Worm (Caenorhabditis elegans) whole organism, L4 larva: Measurements from ENCODE around the gene T19C4.5.

Experiments used
- D1046.2 ChIP-seq: fragments of 200-800 bp; sonication (Bioruptor generic); IDR thresholded peaks from 2 replicates; pipeline ENCODE4 v1.3.6; 2022; ENCODE audit warnings: missing genetic modification characterization, missing compliant biosample characterization
- F44E2.7 ChIP-seq: fragments of 200-800 bp; sonication (Bioruptor generic); IDR thresholded peaks from 2 replicates; pipeline ENCODE4 v2.1.2; 2022; ENCODE audit warnings: missing genetic modification characterization, missing compliant biosample characterization
- T20F7.1 ChIP-seq: fragments of 200-800 bp; sonication (Bioruptor generic); optimal IDR thresholded peaks from 2 replicates; lab custom pipeline; 2018; ENCODE audit warnings: mild to moderate bottlenecking, missing genetic modification characterization, missing compliant biosample characterization
- T26A8.4 ChIP-seq: fragments of 200-800 bp; sonication (Bioruptor generic); IDR thresholded peaks from 2 replicates; pipeline ENCODE4 v1.3.6; 2022; ENCODE audit warnings: missing genetic modification characterization, missing compliant biosample characterization
- Y105C5A.15 ChIP-seq: fragments of 200-800 bp; sonication (Bioruptor generic); IDR thresholded peaks from 2 replicates; pipeline ENCODE4 v1.3.6; 2022; ENCODE audit warnings: missing genetic modification characterization, missing compliant biosample characterization
- Y5F2A.4 ChIP-seq: fragments of 200-800 bp; sonication (Bioruptor generic); optimal IDR thresholded peaks from 2 replicates; lab custom pipeline; 2018; ENCODE audit warnings: mild to moderate bottlenecking, missing genetic modification characterization, missing compliant biosample characterization
- ZK546.5 ChIP-seq, 2 experiments: sonication (generic microtip); optimal IDR thresholded peaks; 2 replicates each; lab custom pipeline; 2017; ENCODE audit warnings: missing biosample characterization in 2 of 2, missing genetic modification characterization in 2 of 2
- aha-1 ChIP-seq: fragments of 150-350 bp; peaks from one replicate; lab custom pipeline; 2014; ENCODE audit warnings: missing biosample characterization, missing genetic modification characterization
- aly-2 ChIP-seq: sonication (generic microtip); optimal IDR thresholded peaks from 2 replicates; lab custom pipeline; 2018; ENCODE audit warnings: missing biosample characterization, missing genetic modification characterization
- arid-1 ChIP-seq: fragments of 200-800 bp; sonication (Bioruptor generic); conservative IDR thresholded peaks from 2 replicates; pipeline ENCODE4 v1.3.6; 2022; ENCODE audit warnings: missing genetic modification reagents, missing genetic modification characterization, missing compliant biosample characterization
- attf-4 ChIP-seq: sonication (generic microtip); optimal IDR thresholded peaks from 3 replicates; lab custom pipeline; 2017; ENCODE audit warnings: missing biosample characterization, missing genetic modification characterization
- ceh-20 ChIP-seq: fragments of 200-800 bp; sonication (Bioruptor generic); IDR thresholded peaks from 2 replicates; pipeline ENCODE4 v1.3.6; 2022; ENCODE audit warnings: missing genetic modification reagents, missing genetic modification characterization, missing compliant biosample characterization
- ceh-32 ChIP-seq: sonication (generic microtip); optimal IDR thresholded peaks from 2 replicates; lab custom pipeline; 2016; ENCODE audit warnings: mild to moderate bottlenecking, missing genetic modification characterization, missing compliant biosample characterization; ENCODE audit not compliant: poor library complexity
- ceh-44 ChIP-seq: fragments of 200-800 bp; sonication (Bioruptor generic); IDR thresholded peaks from 2 replicates; pipeline ENCODE4 v1.3.6; 2022; ENCODE audit warnings: missing genetic modification reagents, missing genetic modification characterization, missing compliant biosample characterization
- cey-2 ChIP-seq: sonication (generic microtip); optimal IDR thresholded peaks from 3 replicates; lab custom pipeline; 2017; ENCODE audit warnings: missing genetic modification characterization, mild to moderate bottlenecking, missing compliant biosample characterization, antibody characterized with exemption, borderline replicate concordance; ENCODE audit not compliant: insufficient read depth
- dmd-8 ChIP-seq: fragments of 200-800 bp; sonication (Bioruptor generic); IDR thresholded peaks from 2 replicates; pipeline ENCODE4 v1.3.6; 2022; ENCODE audit warnings: missing genetic modification characterization, missing compliant biosample characterization
- dve-1 ChIP-seq: sonication (generic microtip); optimal IDR thresholded peaks from 2 replicates; lab custom pipeline; 2017; ENCODE audit warnings: antibody characterized with exemption, mild to moderate bottlenecking, missing genetic modification characterization, missing compliant biosample characterization; ENCODE audit not compliant: insufficient read depth
- egl-43 ChIP-seq: fragments of 200-800 bp; sonication (Bioruptor generic); IDR thresholded peaks from 2 replicates; pipeline ENCODE4 v1.3.6; 2022; ENCODE audit warnings: missing genetic modification reagents, missing genetic modification characterization, missing compliant biosample characterization
- fkh-10 ChIP-seq: fragments of 150-350 bp; optimal IDR thresholded peaks from 2 replicates; lab custom pipeline; 2014; ENCODE audit warnings: missing biosample characterization, missing genetic modification reagents, missing genetic modification characterization
- hlh-11 ChIP-seq: fragments of 200-800 bp; sonication (Bioruptor generic); optimal IDR thresholded peaks from 2 replicates; lab custom pipeline; 2018; ENCODE audit warnings: mild to moderate bottlenecking, missing genetic modification characterization, missing compliant biosample characterization
- hmg-1.1 ChIP-seq: fragments of 200-800 bp; sonication (Bioruptor generic); IDR thresholded peaks from 2 replicates; pipeline ENCODE4 v1.3.6; 2022; ENCODE audit warnings: missing genetic modification reagents, missing genetic modification characterization, missing compliant biosample characterization
- lim-7 ChIP-seq: fragments of 200-800 bp; sonication (Bioruptor generic); IDR thresholded peaks from 2 replicates; pipeline ENCODE4 v1.3.6; 2022; ENCODE audit warnings: missing genetic modification characterization, missing compliant biosample characterization
- lin-13 ChIP-seq: fragments of 150-350 bp; optimal IDR thresholded peaks from 2 replicates; lab custom pipeline; 2014; ENCODE audit warnings: missing biosample characterization, missing genetic modification reagents, missing genetic modification characterization
- madf-5 ChIP-seq, 2 experiments: fragments of 200-800 bp; sonication (Bioruptor generic); IDR thresholded peaks; 2 replicates each; pipeline ENCODE4 v1.3.6; 2022; ENCODE audit warnings: missing compliant biosample characterization in 2 of 2, missing genetic modification characterization in 2 of 2
- mdl-1 ChIP-seq, 2 experiments: fragments of 150-350 bp in 1 of 2; sonication (generic microtip) in 1 of 2; optimal IDR thresholded peaks; 2 replicates each; lab custom pipeline; 2014 to 2017; ENCODE audit warnings: missing biosample characterization in 2 of 2, missing genetic modification characterization in 2 of 2
- mep-1 ChIP-seq: fragments of 150-350 bp; sonication (generic microtip); optimal IDR thresholded peaks from 3 replicates; lab custom pipeline; 2014; ENCODE audit warnings: missing biosample characterization, missing genetic modification characterization
- mxl-3 ChIP-seq: fragments of 200-800 bp; sonication (Bioruptor generic); optimal IDR thresholded peaks from 2 replicates; lab custom pipeline; 2018; ENCODE audit warnings: mild to moderate bottlenecking, missing genetic modification characterization, missing compliant biosample characterization
- nhr-102 ChIP-seq: sonication (generic microtip); optimal IDR thresholded peaks from 2 replicates; lab custom pipeline; 2016; ENCODE audit warnings: mild to moderate bottlenecking, missing genetic modification characterization, moderate library complexity, missing compliant biosample characterization
- nhr-11 ChIP-seq: fragments of 150-350 bp; optimal IDR thresholded peaks from 2 replicates; lab custom pipeline; 2014; ENCODE audit warnings: missing biosample characterization, missing genetic modification characterization
- nhr-111 ChIP-seq: fragments of 200-800 bp; sonication (Bioruptor generic); optimal IDR thresholded peaks from 2 replicates; lab custom pipeline; 2018; ENCODE audit warnings: mild to moderate bottlenecking, missing genetic modification characterization, missing compliant biosample characterization
- nhr-237 ChIP-seq: sonication (generic microtip); optimal IDR thresholded peaks from 2 replicates; lab custom pipeline; 2017; ENCODE audit warnings: missing biosample characterization, missing genetic modification characterization
- nhr-41 ChIP-seq: fragments of 200-800 bp; sonication (Bioruptor generic); IDR thresholded peaks from 2 replicates; pipeline ENCODE4 v1.3.6; 2022; ENCODE audit warnings: missing genetic modification reagents, missing genetic modification characterization, missing compliant biosample characterization
- nhr-48 ChIP-seq: sonication (generic microtip); optimal IDR thresholded peaks from 2 replicates; lab custom pipeline; 2016; ENCODE audit warnings: mild to moderate bottlenecking, missing genetic modification characterization, missing compliant biosample characterization
- nhr-6 ChIP-seq: fragments of 150-350 bp; optimal IDR thresholded peaks from 2 replicates; lab custom pipeline; 2014; ENCODE audit warnings: missing biosample characterization, missing genetic modification characterization
- pqm-1 ChIP-seq: sonication (generic microtip); optimal IDR thresholded peaks from 2 replicates; lab custom pipeline; 2017; ENCODE audit warnings: missing biosample characterization, missing genetic modification characterization
- saeg-2 ChIP-seq: fragments of 200-800 bp; sonication (Bioruptor generic); IDR thresholded peaks from 2 replicates; pipeline ENCODE4 v1.3.6; 2022; ENCODE audit warnings: missing genetic modification reagents, missing genetic modification characterization, missing compliant biosample characterization
- set-16 ChIP-seq: fragments of 200-800 bp; sonication (Bioruptor generic); IDR thresholded peaks from 2 replicates; pipeline ENCODE4 v1.3.6; 2022; ENCODE audit warnings: missing genetic modification reagents, missing genetic modification characterization, missing compliant biosample characterization
- tra-1 ChIP-seq: fragments of 200-800 bp; sonication (Bioruptor generic); IDR thresholded peaks from 2 replicates; pipeline ENCODE4 v1.3.6; 2022; ENCODE audit warnings: missing genetic modification reagents, missing genetic modification characterization, missing compliant biosample characterization
- unc-39 ChIP-seq: sonication (generic microtip); optimal IDR thresholded peaks from 2 replicates; lab custom pipeline; 2017; ENCODE audit warnings: missing biosample characterization, missing genetic modification characterization
- zag-1 ChIP-seq: fragments of 150-350 bp; optimal IDR thresholded peaks from 2 replicates; lab custom pipeline; 2014; ENCODE audit warnings: missing biosample characterization, missing genetic modification characterization
- zip-2 ChIP-seq: fragments of 150-350 bp; optimal IDR thresholded peaks from 2 replicates; lab custom pipeline; 2014; ENCODE audit warnings: missing biosample characterization, missing genetic modification characterization

The T19C4.5 gene

ce11 chrV:11176693-11177304, 4.8 kb downstream of the T19C4.5 start (continued):
- TF ChIP-seq mxl-3 (peak; percentile 63), pqm-1 (tag; lab: Kevin White, UChicago) (peak; percentile 3), nhr-102 (tag; lab: Kevin White, UChicago) (peak; percentile 76), tra-1 (GFP tag; lab: Robert Waterston, UW) (0 out of 2 replicates have a peak, but pooled peaks have one; percentile 26), nhr-41 (GFP tag; lab: Robert Waterston, UW) (0 out of 2 replicates have a peak, but pooled peaks have one; percentile 7)

- TF ChIP-seq nhr-41 (GFP tag; lab: Robert Waterston, UW): no peak
- TF ChIP-seq nhr-48: no peak
- no peak for TF ChIP-seq dmd-8 (GFP tag; lab: Robert Waterston, UW)
- TF ChIP-seq ceh-20 (GFP tag; lab: Robert Waterston, UW): no peak
- TF ChIP-seq ZK546.5 (tag; optimal IDR thresholded peaks at IDR 0.05; lab: Kevin White, UChicago): no peak
- no peak for TF ChIP-seq mxl-3
- TF ChIP-seq madf-5 (GFP tag; IDR thresholded peaks at IDR 0.05; lab: Robert Waterston, UW): no peak
- no peak for TF ChIP-seq lin-13
- TF ChIP-seq saeg-2 (GFP tag; lab: Robert Waterston, UW): no peak
- TF ChIP-seq nhr-237 (tag; lab: Kevin White, UChicago): no peak
These were observed 5.6 kb downstream of the T19C4.5 start, which contains the start of gene gpa-1 for ce11 chrV:11177577-11177976. gpa-1 (minus strand) TSS chrV:11177677.

- TF ChIP-seq Y5F2A.4 (no peak), tra-1 (GFP tag; lab: Robert Waterston, UW) (no peak), Y105C5A.15 (GFP tag; lab: Robert Waterston, UW) (no peak), aly-2 (tag; lab: Kevin White, UChicago) (no peak), hmg-1.1 (no peak), zip-2 (tag; lab: Kevin White, UChicago) (no peak), nhr-11 (tag; lab: Kevin White, UChicago) (no peak), nhr-102 (tag; lab: Kevin White, UChicago) (no peak), nhr-111 (GFP tag; lab: Kevin White, UChicago) (no peak), nhr-48 (no peak)
These were observed 8.9 kb downstream of the T19C4.5 start for ce11 chrV:11180951-11181350.

- TF ChIP-seq F44E2.7 (GFP tag; lab: Robert Waterston, UW) (no peak), mdl-1 (tag; optimal IDR thresholded peaks at IDR 0.05; lab: Kevin White, UChicago) (no peak), attf-4 (no peak), D1046.2 (no peak), lim-7 (GFP tag; lab: Robert Waterston, UW) (no peak), fkh-10 (GFP tag; lab: Kevin White, UChicago) (no peak), egl-43 (GFP tag; lab: Robert Waterston, UW) (no peak), set-16 (GFP tag; lab: Robert Waterston, UW) (no peak), zip-2 (tag; lab: Kevin White, UChicago) (no peak), aha-1 (tag; lab: Kevin White, UChicago) (no peak), ceh-32 (no peak), zag-1 (tag; lab: Kevin White, UChicago) (no peak)
These were observed 10.9 kb downstream of the T19C4.5 start, which contains the start of gene cnc-10 for ce11 chrV:11182925-11183324. cnc-10 (plus strand) TSS chrV:11183225.

- TF ChIP-seq T20F7.1 (GFP tag; lab: Kevin White, UChicago) (no peak), unc-39 (tag; lab: Kevin White, UChicago) (no peak), cey-2 (no peak), mep-1 (tag; lab: Kevin White, UChicago) (no peak), arid-1 (GFP tag; lab: Robert Waterston, UW) (no peak), nhr-6 (no peak), hlh-11 (tag; lab: Kevin White, UChicago) (no peak), ceh-44 (GFP tag; lab: Robert Waterston, UW) (no peak), nhr-111 (GFP tag; lab: Kevin White, UChicago) (no peak), dve-1 (tag; lab: Kevin White, UChicago) (no peak), T26A8.4 (GFP tag; lab: Robert Waterston, UW) (no peak)
- TF ChIP-seq, all 104 proteins: peak for 0
These were observed 19.0 kb downstream of the T19C4.5 start, which contains the start of gene lgc-49 for ce11 chrV:11190983-11191382. lgc-49 (plus strand) TSS chrV:11191283.
